Fruit fly (Drosophila melanogaster): ENCODE results near the gene CG43329.

DNA sequence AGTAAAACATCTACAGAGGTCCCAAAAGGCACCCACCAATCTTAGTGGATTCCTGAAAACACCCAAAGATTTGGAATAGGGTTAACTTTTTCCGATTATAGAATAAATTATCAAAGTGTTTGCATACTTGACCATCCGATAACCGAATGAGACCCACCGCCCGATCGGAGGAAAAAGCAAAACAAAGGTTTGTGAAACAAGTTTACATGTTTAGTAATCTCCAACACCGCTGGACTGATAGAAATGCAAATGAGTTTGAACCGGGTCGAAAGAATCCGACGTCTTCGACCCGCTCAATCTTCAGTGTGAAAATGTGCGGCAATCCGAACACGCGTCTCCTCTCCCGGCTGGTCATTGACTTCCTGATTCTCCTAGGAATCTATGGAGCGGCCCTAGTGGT, 36.5 kb downstream of the CG43329 start, which contains the start of gene CG11437:
- no peak for TF ChIP-seq rn (GFP tag; IDR thresholded peaks at IDR 0.05)
- no peak for TF ChIP-seq EcR (GFP tag; optimal IDR thresholded peaks at IDR 0.05)
- TF ChIP-seq CG8159 (tag; optimal IDR thresholded peaks at IDR 0.05), result no peak
- no peak for TF ChIP-seq CG4496 (GFP tag; IDR thresholded peaks at IDR 0.05)
- no peak for TF ChIP-seq D1 (tag; optimal IDR thresholded peaks at IDR 0.05)
- TF ChIP-seq fd96Ca (GFP tag; IDR thresholded peaks at IDR 0.05), result no peak
- no peak for TF ChIP-seq CG13204 (GFP tag; optimal IDR thresholded peaks at IDR 0.05)
- no peak for TF ChIP-seq Pif1A (GFP tag; optimal IDR thresholded peaks at IDR 0.05)
- TF ChIP-seq CG10348 (GFP tag; IDR thresholded peaks at IDR 0.05), result no peak
- no peak for TF ChIP-seq CG32121 (GFP tag; IDR thresholded peaks at IDR 0.05)
- no peak for TF ChIP-seq CG15710 (tag; optimal IDR thresholded peaks at IDR 0.05)
- TF ChIP-seq Snoo (tag; optimal IDR thresholded peaks at IDR 0.05), result no peak
- TF ChIP-seq CG17806 (tag; optimal IDR thresholded peaks at IDR 0.05), result no peak
